Worm (Caenorhabditis elegans): ENCODE results near the gene C52E4.12.

DNA sequence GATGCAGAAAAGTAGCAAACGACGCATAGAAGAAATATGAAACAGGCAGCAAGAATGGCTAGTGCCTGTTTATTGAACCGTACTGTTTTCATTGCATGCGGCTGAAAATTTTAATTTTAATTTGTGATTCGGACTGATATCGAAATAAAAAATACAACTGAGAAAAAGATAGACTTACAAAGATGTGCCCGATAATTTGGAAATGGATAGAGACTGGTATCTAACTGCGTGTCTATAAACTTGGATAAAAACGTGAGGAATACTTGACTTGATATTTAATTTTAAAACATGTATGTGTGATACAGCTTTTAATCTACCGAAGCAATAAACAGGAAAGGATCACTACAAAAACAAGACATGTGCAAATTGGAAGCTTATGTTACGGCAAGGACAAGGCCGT, 10.6 kb upstream of the C52E4.12 start, which contains the start of gene mans-2:
- no peak for TF ChIP-seq ref-2 (tag; optimal IDR thresholded peaks at IDR 0.05)
- no peak for TF ChIP-seq dmd-4 (tag; optimal IDR thresholded peaks at IDR 0.05; ENCODE audit: borderline replicate concordance)
- TF ChIP-seq elt-2 (tag; optimal IDR thresholded peaks at IDR 0.05): no peak
- TF ChIP-seq ceh-48 (tag; optimal IDR thresholded peaks at IDR 0.05): no peak
- TF ChIP-seq pat-9 (tag; optimal IDR thresholded peaks at IDR 0.05): no peak
- no peak for TF ChIP-seq ceh-31 (tag; optimal IDR thresholded peaks at IDR 0.05)
- no peak for TF ChIP-seq ama-1 (optimal IDR thresholded peaks at IDR 0.05)
- no peak for TF ChIP-seq pha-4 (tag; optimal IDR thresholded peaks at IDR 0.05)

All from whole organism, late embryonic.